Fruit fly (Drosophila melanogaster): Measurements from ENCODE around the gene Atf3.
A peak's percentile ranks its signal among the peaks of the same experiment; 100 is the strongest.

The Atf3 gene

dm6 chrX:1264547-1264946 is 10.5 kb downstream of the Atf3 start:
- TF ChIP-seq Hr78 (GFP tag; optimal IDR thresholded peaks at IDR 0.05) (no peak), HLH106 (tag; optimal IDR thresholded peaks at IDR 0.05) (no peak), Hnf4 (GFP tag; optimal IDR thresholded peaks at IDR 0.05) (no peak), CrebA (GFP tag; optimal IDR thresholded peaks at IDR 0.05; ENCODE audit: borderline replicate concordance) (no peak), pan (optimal IDR thresholded peaks at IDR 0.05) (no peak), sv (GFP tag; optimal IDR thresholded peaks at IDR 0.05) (no peak), psq (GFP tag; optimal IDR thresholded peaks at IDR 0.05) (no peak), woc (GFP tag; optimal IDR thresholded peaks at IDR 0.05) (no peak), tai (GFP tag; optimal IDR thresholded peaks at IDR 0.05) (no peak), Jra (GFP tag; optimal IDR thresholded peaks at IDR 0.05) (no peak), lola (GFP tag; optimal IDR thresholded peaks at IDR 0.05) (no peak), jim (GFP tag; optimal IDR thresholded peaks at IDR 0.05) (no peak), CG32264 (GFP tag; optimal IDR thresholded peaks at IDR 0.05) (no peak), Rel (GFP tag; optimal IDR thresholded peaks at IDR 0.05) (no peak), Rel (tag; optimal IDR thresholded peaks at IDR 0.05) (no peak), Vsx2 (GFP tag; optimal IDR thresholded peaks at IDR 0.05; ENCODE audit: partially characterized antibody) (no peak), Mio (GFP tag; optimal IDR thresholded peaks at IDR 0.05) (no peak), h (GFP tag; optimal IDR thresholded peaks at IDR 0.05) (no peak)

- TF ChIP-seq Dif (GFP tag; optimal IDR thresholded peaks at IDR 0.05; ENCODE audit: partially characterized antibody) (no peak), Vsx2 (GFP tag; optimal IDR thresholded peaks at IDR 0.05; ENCODE audit: partially characterized antibody) (no peak), ey (GFP tag; optimal IDR thresholded peaks at IDR 0.05) (no peak), Abd-B (GFP tag; optimal IDR thresholded peaks at IDR 0.05) (no peak), tai (GFP tag; optimal IDR thresholded peaks at IDR 0.05) (no peak), Hr78 (GFP tag; optimal IDR thresholded peaks at IDR 0.05) (no peak), foxo (GFP tag; optimal IDR thresholded peaks at IDR 0.05) (no peak), lola (GFP tag; optimal IDR thresholded peaks at IDR 0.05) (no peak), jim (GFP tag; optimal IDR thresholded peaks at IDR 0.05) (no peak), psq (GFP tag; optimal IDR thresholded peaks at IDR 0.05) (no peak), Rel (GFP tag; optimal IDR thresholded peaks at IDR 0.05) (no peak), Rel (tag; optimal IDR thresholded peaks at IDR 0.05) (no peak), Hnf4 (GFP tag; optimal IDR thresholded peaks at IDR 0.05) (no peak)
Measured at dm6 chrX:1262536-1263263, 12.4 kb downstream of the Atf3 start.

- TF ChIP-seq woc (GFP tag; optimal IDR thresholded peaks at IDR 0.05) (peak; percentile 2), foxo (GFP tag; optimal IDR thresholded peaks at IDR 0.05) (peak in 1 of 2 experiments; percentile 20), Myc (optimal IDR thresholded peaks at IDR 0.05) (no peak), rgr (GFP tag; optimal IDR thresholded peaks at IDR 0.05) (peak; percentile 16)
Measured at dm6 chrX:1260327-1260726, 14.8 kb downstream of the Atf3 start.

dm6 chrX:1256742-1257441 is 18.2 kb downstream of the Atf3 start:
- peak; percentile 37 for TF ChIP-seq h (GFP tag; optimal IDR thresholded peaks at IDR 0.05)
- no peak for TF ChIP-seq br (GFP tag; optimal IDR thresholded peaks at IDR 0.05)
- TF ChIP-seq brk (GFP tag; optimal IDR thresholded peaks at IDR 0.05) = no peak
- TF ChIP-seq Sp1 (GFP tag; optimal IDR thresholded peaks at IDR 0.05) = peak; percentile 9
- no peak for TF ChIP-seq Vsx2 (GFP tag; optimal IDR thresholded peaks at IDR 0.05; ENCODE audit: partially characterized antibody)
- TF ChIP-seq Hr83 (GFP tag; optimal IDR thresholded peaks at IDR 0.05; ENCODE audit: poor library complexity, severe bottlenecking) = no peak
- TF ChIP-seq rgr (GFP tag; optimal IDR thresholded peaks at IDR 0.05) = no peak
- TF ChIP-seq Rel (GFP tag; optimal IDR thresholded peaks at IDR 0.05) = no peak
- peak; percentile 33 for TF ChIP-seq Rel (tag; optimal IDR thresholded peaks at IDR 0.05)

- TF ChIP-seq OdsH (GFP tag; optimal IDR thresholded peaks at IDR 0.05) (no peak), rgr (GFP tag; optimal IDR thresholded peaks at IDR 0.05) (no peak), Mio (GFP tag; optimal IDR thresholded peaks at IDR 0.05) (no peak), CrebA (GFP tag; optimal IDR thresholded peaks at IDR 0.05; ENCODE audit: borderline replicate concordance) (no peak), jim (GFP tag; optimal IDR thresholded peaks at IDR 0.05) (no peak), CG9705 (GFP tag; optimal IDR thresholded peaks at IDR 0.05) (no peak), fru (GFP tag; optimal IDR thresholded peaks at IDR 0.05) (no peak), dl (GFP tag; optimal IDR thresholded peaks at IDR 0.05; ENCODE audit: insufficient read depth in 1 of 2, partially characterized antibody in 2 of 2) (no peak), Jra (GFP tag; optimal IDR thresholded peaks at IDR 0.05) (no peak), pan (optimal IDR thresholded peaks at IDR 0.05) (no peak), N (GFP tag; optimal IDR thresholded peaks at IDR 0.05) (no peak), woc (GFP tag; optimal IDR thresholded peaks at IDR 0.05) (no peak), foxo (GFP tag; optimal IDR thresholded peaks at IDR 0.05) (no peak), brk (GFP tag; optimal IDR thresholded peaks at IDR 0.05) (no peak), sv (GFP tag; optimal IDR thresholded peaks at IDR 0.05) (no peak), Abd-B (GFP tag; optimal IDR thresholded peaks at IDR 0.05) (no peak), Dif (GFP tag; optimal IDR thresholded peaks at IDR 0.05; ENCODE audit: partially characterized antibody) (no peak), Hr78 (GFP tag; optimal IDR thresholded peaks at IDR 0.05) (no peak), HLH106 (tag; optimal IDR thresholded peaks at IDR 0.05) (no peak)
Measured at dm6 chrX:1256131-1256530, 19.0 kb downstream of the Atf3 start.
